Fruit fly (Drosophila melanogaster) whole organism, embryonic: ENCODE data around the gene CG13403.
A peak's percentile ranks its signal among the peaks of the same experiment; 100 is the strongest.

ENCODE experiments used
- CG10267 ChIP-seq: fragments of 200-800 bp; sonication (Bioruptor generic); optimal IDR thresholded peaks from 2 replicates; lab custom pipeline; 2018; ENCODE audit warnings: missing biosample characterization, mild to moderate bottlenecking, missing genetic modification characterization, moderate library complexity
- CG10431 ChIP-seq: fragments of 200-800 bp; sonication (Bioruptor generic); optimal IDR thresholded peaks from 3 replicates; lab custom pipeline; 2018; ENCODE audit warnings: missing biosample characterization, mild to moderate bottlenecking, missing genetic modification characterization
- CG11398 ChIP-seq: fragments of 200-800 bp; sonication (Bioruptor generic); optimal IDR thresholded peaks from 2 replicates; lab custom pipeline; 2016; ENCODE audit warnings: missing biosample characterization, missing genetic modification characterization
- CG12104 ChIP-seq: fragments of 200-800 bp; sonication (Bioruptor generic); optimal IDR thresholded peaks from 3 replicates; lab custom pipeline; 2016; ENCODE audit warnings: missing biosample characterization, missing genetic modification characterization
- CG12659 ChIP-seq: fragments of 200-800 bp; sonication (Bioruptor generic); optimal IDR thresholded peaks from 3 replicates; lab custom pipeline; 2017; ENCODE audit warnings: mild to moderate bottlenecking, missing biosample characterization, missing genetic modification reagents, missing genetic modification characterization
- CG12942 ChIP-seq: fragments of 200-800 bp; sonication (Bioruptor generic); optimal IDR thresholded peaks from 3 replicates; lab custom pipeline; 2016; ENCODE audit warnings: missing biosample characterization, missing genetic modification characterization
- CG14667 ChIP-seq: fragments of 200-800 bp; sonication (Bioruptor generic); IDR thresholded peaks from 2 replicates; pipeline ENCODE4 v1.3.6; 2022; ENCODE audit warnings: missing biosample characterization, missing genetic modification characterization
- CG15479 ChIP-seq: fragments of 200-800 bp; sonication (Bioruptor generic); optimal IDR thresholded peaks from 3 replicates; lab custom pipeline; 2019; ENCODE audit warnings: missing biosample characterization, mild to moderate bottlenecking, missing genetic modification characterization, moderate library complexity
- CG1603 ChIP-seq: fragments of 200-800 bp; sonication (Bioruptor generic); optimal IDR thresholded peaks from 2 replicates; lab custom pipeline; 2019; ENCODE audit warnings: missing biosample characterization, mild to moderate bottlenecking, missing genetic modification characterization, moderate library complexity
- CG17568 ChIP-seq: fragments of 200-800 bp; sonication (Bioruptor generic); optimal IDR thresholded peaks from 2 replicates; lab custom pipeline; 2018; ENCODE audit warnings: missing biosample characterization, mild to moderate bottlenecking, missing genetic modification characterization, moderate library complexity
- CG2199 ChIP-seq: fragments of 200-800 bp; sonication (Bioruptor generic); IDR thresholded peaks from 3 replicates; pipeline ENCODE4 v1.3.6; 2022; ENCODE audit warnings: missing biosample characterization, missing genetic modification characterization
- CG30431 ChIP-seq: fragments of 200-800 bp; sonication (Bioruptor generic); optimal IDR thresholded peaks from 2 replicates; lab custom pipeline; 2017; ENCODE audit warnings: missing biosample characterization, missing genetic modification characterization
- CG31224 ChIP-seq: fragments of 200-800 bp; sonication (Bioruptor generic); IDR thresholded peaks from 2 replicates; pipeline ENCODE4 v1.3.6; 2022; ENCODE audit warnings: missing biosample characterization, missing genetic modification characterization
- CG4360 ChIP-seq: fragments of 200-800 bp; sonication (Bioruptor generic); IDR thresholded peaks from 2 replicates; pipeline ENCODE4 v1.3.6; 2022; ENCODE audit warnings: missing biosample characterization, missing genetic modification characterization
- CG6683 ChIP-seq: fragments of 200-800 bp; sonication (Bioruptor generic); optimal IDR thresholded peaks from 2 replicates; lab custom pipeline; 2017; ENCODE audit warnings: missing biosample characterization, mild to moderate bottlenecking, missing genetic modification characterization, missing genetic modification reagents
- CG7963 ChIP-seq: fragments of 200-800 bp; sonication (Bioruptor generic); IDR thresholded peaks from 3 replicates; pipeline ENCODE4 v1.3.6; 2022; ENCODE audit warnings: missing biosample characterization, missing genetic modification characterization; ENCODE audit not compliant: partially characterized antibody
- CG8388 ChIP-seq: fragments of 200-800 bp; sonication (Bioruptor generic); optimal IDR thresholded peaks from 2 replicates; lab custom pipeline; 2019; ENCODE audit warnings: missing biosample characterization, mild to moderate bottlenecking, missing genetic modification characterization, moderate library complexity
- CG8765 ChIP-seq: fragments of 200-800 bp; sonication (Bioruptor generic); IDR thresholded peaks from 2 replicates; pipeline ENCODE4 v1.3.6; 2022; ENCODE audit warnings: missing biosample characterization, missing genetic modification characterization
- D19A ChIP-seq: fragments of 200-800 bp; optimal IDR thresholded peaks from 3 replicates; lab custom pipeline; 2019; ENCODE audit warnings: missing biosample characterization, mild to moderate bottlenecking, missing genetic modification characterization, moderate library complexity
- Dek ChIP-seq: fragments of 200-800 bp; sonication (Bioruptor generic); optimal IDR thresholded peaks from 3 replicates; lab custom pipeline; 2019; ENCODE audit warnings: missing biosample characterization, mild to moderate bottlenecking, missing genetic modification characterization, moderate library complexity
- Gug ChIP-seq: fragments of 200-800 bp; sonication (Bioruptor generic); IDR thresholded peaks from 4 replicates; pipeline ENCODE4 v1.3.6; 2022; ENCODE audit warnings: missing biosample characterization, missing genetic modification characterization
- HmgZ ChIP-seq: fragments of 200-800 bp; sonication (Bioruptor generic); optimal IDR thresholded peaks from 2 replicates; lab custom pipeline; 2018; ENCODE audit warnings: missing biosample characterization, mild to moderate bottlenecking, missing genetic modification characterization
- Meics ChIP-seq: fragments of 200-800 bp; sonication (Bioruptor generic); optimal IDR thresholded peaks from 2 replicates; lab custom pipeline; 2017; ENCODE audit warnings: missing biosample characterization, mild to moderate bottlenecking, missing genetic modification characterization
- Myb ChIP-seq: fragments of 200-800 bp; sonication (Bioruptor generic); optimal IDR thresholded peaks from 2 replicates; lab custom pipeline; 2016; ENCODE audit warnings: missing biosample characterization, missing genetic modification characterization
- NfI ChIP-seq: fragments of 200-800 bp; sonication (Bioruptor generic); optimal IDR thresholded peaks from 3 replicates; lab custom pipeline; 2018; ENCODE audit warnings: missing biosample characterization, mild to moderate bottlenecking, missing genetic modification characterization, moderate library complexity
- Opbp ChIP-seq: fragments of 200-800 bp; sonication (Bioruptor generic); IDR thresholded peaks from 3 replicates; pipeline ENCODE4 v1.3.6; 2022; ENCODE audit warnings: missing biosample characterization, missing genetic modification characterization; ENCODE audit not compliant: partially characterized antibody
- Sox102F ChIP-seq: fragments of 200-800 bp; sonication (Bioruptor generic); optimal IDR thresholded peaks from 2 replicates; lab custom pipeline; 2018; ENCODE audit warnings: missing biosample characterization, mild to moderate bottlenecking, missing genetic modification characterization, moderate library complexity
- Sry-β ChIP-seq: fragments of 200-800 bp; sonication (Bioruptor generic); optimal IDR thresholded peaks from 2 replicates; lab custom pipeline; 2018; ENCODE audit warnings: missing biosample characterization, mild to moderate bottlenecking, missing genetic modification characterization, moderate library complexity
- Taf1 ChIP-seq: fragments of 200-800 bp; sonication (Bioruptor generic); IDR thresholded peaks from 2 replicates; pipeline ENCODE4 v1.3.6; 2022; ENCODE audit warnings: missing biosample characterization, missing genetic modification characterization
- Trl ChIP-seq, 3 experiments: fragments of >200 bp in 2 of 3; fragments of 200-800 bp in 1 of 3; sonication (Bioruptor generic) in 1 of 3; optimal IDR thresholded peaks; 2 replicates in 1 of 3; 3 replicates in 2 of 3; lab custom pipeline; 2016 to 2017; ENCODE audit warnings: missing biosample characterization in 1 of 3, missing genetic modification characterization in 1 of 3
- Usf ChIP-seq: fragments of 200-800 bp; sonication (Bioruptor generic); optimal IDR thresholded peaks from 2 replicates; lab custom pipeline; 2017; ENCODE audit warnings: missing genotype, missing biosample characterization, missing genetic modification characterization
- bbx ChIP-seq: fragments of 200-800 bp; sonication (Bioruptor generic); IDR thresholded peaks from 2 replicates; pipeline ENCODE4 v1.3.6; 2022; ENCODE audit warnings: missing biosample characterization, missing genetic modification characterization; ENCODE audit not compliant: partially characterized antibody
- disco-r ChIP-seq: fragments of 200-800 bp; sonication (Bioruptor generic); optimal IDR thresholded peaks from 2 replicates; lab custom pipeline; 2016; ENCODE audit warnings: missing biosample characterization, missing genetic modification characterization
- dm ChIP-seq: fragments of 200-800 bp; sonication (Bioruptor generic); optimal IDR thresholded peaks from 3 replicates; lab custom pipeline; 2016; ENCODE audit warnings: missing biosample characterization, missing genetic modification characterization
- gcm ChIP-seq: fragments of 200-800 bp; sonication (Bioruptor generic); optimal IDR thresholded peaks from 2 replicates; lab custom pipeline; 2019; ENCODE audit warnings: missing biosample characterization, mild to moderate bottlenecking, missing genetic modification characterization, moderate library complexity
- grn ChIP-seq: fragments of 200-800 bp; sonication (Bioruptor generic); optimal IDR thresholded peaks from 3 replicates; lab custom pipeline; 2017; ENCODE audit warnings: missing biosample characterization, missing genetic modification characterization
- gt ChIP-seq: fragments of 200-800 bp; sonication (Bioruptor generic); IDR thresholded peaks from 2 replicates; pipeline ENCODE4 v1.3.6; 2022; ENCODE audit warnings: missing biosample characterization, missing genetic modification characterization
- her ChIP-seq: fragments of 200-800 bp; sonication (Bioruptor generic); optimal IDR thresholded peaks from 2 replicates; lab custom pipeline; 2016; ENCODE audit warnings: missing biosample characterization, missing genetic modification characterization
- lov ChIP-seq, 2 experiments: fragments of 200-800 bp in 1 of 2; fragments of >200 bp in 1 of 2; sonication (Bioruptor generic) in 1 of 2; IDR thresholded peaks in 1 of 2; optimal IDR thresholded peaks in 1 of 2; 2 replicates in 1 of 2; 3 replicates in 1 of 2; pipeline versions ENCODE4 v1.3.6 to Lab custom; 2017 to 2022; ENCODE audit warnings: missing biosample characterization in 1 of 2, missing genetic modification characterization in 1 of 2
- pan ChIP-seq, 4 experiments: fragments of >200 bp in 3 of 4; fragments of 200-800 bp in 1 of 4; sonication (Bioruptor generic) in 1 of 4; optimal IDR thresholded peaks in 3 of 4; IDR thresholded peaks in 1 of 4; 2 replicates each; pipeline versions ENCODE4 v1.3.6 to Lab custom; 2017 to 2022; ENCODE audit warnings: missing biosample characterization in 2 of 4, missing genetic modification characterization in 2 of 4, mixed read lengths in 1 of 4
- peb ChIP-seq: fragments of 200-800 bp; sonication (Bioruptor generic); IDR thresholded peaks from 2 replicates; pipeline ENCODE4 v1.3.6; 2022; ENCODE audit warnings: missing biosample characterization, missing genetic modification characterization
- psq ChIP-seq: fragments of 200-800 bp; sonication (Bioruptor generic); optimal IDR thresholded peaks from 2 replicates; lab custom pipeline; 2017; ENCODE audit warnings: missing biosample characterization, missing genetic modification characterization
- rib ChIP-seq: fragments of 200-800 bp; sonication (Bioruptor generic); IDR thresholded peaks from 2 replicates; pipeline ENCODE4 v1.3.6; 2022; ENCODE audit warnings: missing biosample characterization, missing genetic modification characterization
- schlank ChIP-seq: fragments of 200-800 bp; sonication (Bioruptor generic); optimal IDR thresholded peaks from 2 replicates; lab custom pipeline; 2018; ENCODE audit warnings: missing biosample characterization, mild to moderate bottlenecking, missing genetic modification characterization
- tll ChIP-seq, 2 experiments: fragments of 200-800 bp in 1 of 2; fragments of >200 bp in 1 of 2; sonication (Bioruptor generic) in 1 of 2; optimal IDR thresholded peaks; 2 replicates each; lab custom pipeline; 2017 to 2019; ENCODE audit warnings: missing biosample characterization in 2 of 2, missing genetic modification characterization in 2 of 2, mild to moderate bottlenecking in 1 of 2, moderate library complexity in 1 of 2
- zen ChIP-seq: fragments of 200-800 bp; sonication (Bioruptor generic); optimal IDR thresholded peaks from 3 replicates; lab custom pipeline; 2018; ENCODE audit warnings: missing biosample characterization, mild to moderate bottlenecking, missing genetic modification characterization, moderate library complexity
- zen2 ChIP-seq: fragments of 200-800 bp; sonication (Bioruptor generic); IDR thresholded peaks from 3 replicates; pipeline ENCODE4 v1.3.6; 2022; ENCODE audit warnings: missing biosample characterization, missing genetic modification characterization; ENCODE audit not compliant: partially characterized antibody
- zf30C ChIP-seq: fragments of 200-800 bp; sonication (Bioruptor generic); optimal IDR thresholded peaks from 3 replicates; lab custom pipeline; 2018; ENCODE audit warnings: missing biosample characterization, mild to moderate bottlenecking, missing genetic modification characterization

CG13403 gene

DNA sequence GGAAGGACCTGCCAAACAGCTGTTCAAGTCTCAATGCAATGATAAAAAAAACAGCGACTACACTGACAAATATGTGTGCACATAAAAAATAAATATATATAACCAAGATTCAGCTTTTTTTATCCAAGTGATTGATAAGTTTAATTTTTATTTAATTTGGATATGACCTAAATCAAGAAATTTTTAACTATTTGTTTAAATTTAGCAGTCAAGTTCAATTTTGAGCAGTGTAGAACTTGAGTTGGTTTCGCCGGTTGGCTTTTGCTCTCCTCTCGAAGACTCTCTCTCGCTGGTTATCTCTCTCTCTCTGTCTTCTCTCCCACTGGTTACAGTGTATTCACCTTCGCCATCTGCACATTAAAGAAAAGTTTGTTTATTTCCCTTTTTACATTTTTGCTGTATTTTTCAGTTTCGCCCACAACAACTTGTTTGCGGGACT lies 26.2 kb upstream of the CG13403 start (continued):
- TF ChIP-seq schlank (peak; percentile 66), disco-r (GFP tag; lab: Kevin White, UChicago) (peak; percentile 39), Sry-β (GFP tag; lab: Kevin White, UChicago) (no peak), Opbp (GFP tag; lab: Robert Waterston, UW) (no peak), Taf1 (GFP tag; lab: Robert Waterston, UW) (peak; percentile 74), lov (optimal IDR thresholded peaks at IDR 0.05; lab: Kevin White, UChicago) (no peak), lov (GFP tag; IDR thresholded peaks at IDR 0.05; lab: Robert Waterston, UW) (0 out of 3 replicates have a peak, but pooled peaks have one; percentile 59), grn (GFP tag; lab: Kevin White, UChicago) (peak; percentile 33), CG12942 (peak; percentile 72), Myb (GFP tag; lab: Kevin White, UChicago) (peak; percentile 48), Gug (GFP tag; lab: Robert Waterston, UW) (peak; percentile 44; the same call in 2 of the 4 replicates), zf30C (GFP tag; lab: Kevin White, UChicago) (peak; percentile 73), CG8388 (GFP tag; lab: Kevin White, UChicago) (peak; percentile 89), D19A (peak; percentile 84), dm (GFP tag; lab: Kevin White, UChicago) (no peak), Trl (optimal IDR thresholded peaks at IDR 0.05; lab: Kevin White, UChicago) (peak; percentile 70 to 76), Trl (GFP tag; optimal IDR thresholded peaks at IDR 0.05; lab: Kevin White, UChicago) (peak; percentile 37), CG17568 (GFP tag; lab: Kevin White, UChicago) (peak; percentile 69), Dek (tag; lab: Kevin White, UChicago) (peak; percentile 87), rib (GFP tag; lab: Robert Waterston, UW) (peak; percentile 69), gcm (GFP tag; lab: Kevin White, UChicago) (peak; percentile 86), bbx (GFP tag; lab: Robert Waterston, UW) (no peak), CG6683 (GFP tag; lab: Kevin White, UChicago) (peak; percentile 79), HmgZ (tag; lab: Kevin White, UChicago) (peak; percentile 79), Meics (GFP tag; lab: Kevin White, UChicago) (peak; percentile 87), her (GFP tag; lab: Kevin White, UChicago) (no peak), CG11398 (GFP tag; lab: Kevin White, UChicago) (no peak), CG30431 (GFP tag; lab: Kevin White, UChicago) (peak; percentile 70), pan (optimal IDR thresholded peaks at IDR 0.05; lab: Kevin White, UChicago) (no peak), pan (GFP tag; optimal IDR thresholded peaks at IDR 0.05 in 1 of 2, IDR thresholded peaks at IDR 0.05 in 1 of 2) (peak in 1 of 2 experiments; percentile 93), CG31224 (peak; percentile 81), CG12104 (GFP tag; lab: Kevin White, UChicago) (peak; percentile 81), psq (peak; percentile 33), gt (GFP tag; lab: Robert Waterston, UW) (no peak; the same call in 1 of the 2 replicates), peb (GFP tag; lab: Robert Waterston, UW) (peak; percentile 66), CG1603 (tag; lab: Kevin White, UChicago) (peak; percentile 28), Usf (GFP tag; lab: Kevin White, UChicago) (peak; percentile 61), CG10267 (tag; lab: Kevin White, UChicago) (peak; percentile 85), zen2 (GFP tag; lab: Robert Waterston, UW) (no peak), CG4360 (0 out of 2 replicates have a peak, but pooled peaks have one; percentile 27), CG10431 (GFP tag; lab: Kevin White, UChicago) (no peak), tll (GFP tag; optimal IDR thresholded peaks at IDR 0.05; lab: Kevin White, UChicago) (no peak), CG14667 (GFP tag; lab: Robert Waterston, UW) (peak; percentile 81), NfI (GFP tag; lab: Kevin White, UChicago) (peak; percentile 78), CG7963 (GFP tag; lab: Robert Waterston, UW) (no peak), CG12659 (GFP tag; lab: Kevin White, UChicago) (peak; percentile 89), CG8765 (GFP tag; lab: Robert Waterston, UW) (peak; percentile 62), CG15479 (GFP tag; lab: Kevin White, UChicago) (no peak), zen (tag; lab: Kevin White, UChicago) (peak; percentile 84), CG2199 (GFP tag; lab: Robert Waterston, UW) (peak; percentile 50; the same call in 1 of the 3 replicates), Sox102F (GFP tag; lab: Kevin White, UChicago) (peak; percentile 92)
